Worm (Caenorhabditis elegans): ENCODE measurements around the gene wbp-2.

The wbp-2 gene

DNA sequence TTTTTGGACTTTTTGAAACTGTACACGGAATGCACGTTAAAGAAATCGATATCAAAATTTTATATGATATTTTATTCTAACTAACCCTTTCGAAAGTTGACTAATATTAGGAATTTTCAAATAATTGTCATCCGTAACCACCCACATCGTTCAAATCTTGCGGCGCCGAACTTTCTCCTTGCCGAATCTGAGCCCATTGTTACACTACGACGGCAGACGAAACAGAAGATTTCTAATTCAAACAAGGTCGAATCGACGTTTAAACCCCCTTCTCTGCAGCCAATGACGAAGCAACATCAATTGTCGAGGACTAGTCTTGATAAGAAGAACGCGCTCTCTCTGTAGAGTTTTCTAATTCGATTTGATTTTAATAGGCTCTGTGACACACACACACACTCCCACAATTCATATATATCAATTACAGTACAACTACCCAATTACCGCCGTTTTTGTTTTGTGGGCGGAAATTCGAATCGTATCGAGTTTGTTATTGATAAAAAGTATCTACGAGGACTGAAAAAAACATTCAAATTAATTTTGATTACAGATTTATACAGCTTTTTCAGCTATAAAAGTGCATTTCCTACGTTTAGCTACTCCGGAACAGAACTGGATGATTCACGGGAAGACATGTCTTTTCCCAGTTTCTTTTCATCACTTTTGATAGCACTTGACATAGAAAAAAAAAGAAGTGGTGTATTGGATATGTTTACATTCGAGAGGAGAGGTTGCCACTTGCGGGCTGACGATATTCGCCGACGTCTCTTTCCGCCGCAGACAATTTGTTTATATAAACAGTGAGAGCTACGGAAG is 45.0 kb upstream of the wbp-2 start:
- TF ChIP-seq ceh-82 (tag; optimal IDR thresholded peaks at IDR 0.05) (no peak), fkh-4 (tag; optimal IDR thresholded peaks at IDR 0.05; ENCODE audit: borderline replicate concordance) (no peak), rnt-1 (tag; optimal IDR thresholded peaks at IDR 0.05) (peak; percentile 21), unc-30 (tag; optimal IDR thresholded peaks at IDR 0.05) (no peak), hpl-2 (GFP tag; optimal IDR thresholded peaks at IDR 0.05) (no peak), mdl-1 (tag; optimal IDR thresholded peaks at IDR 0.05) (no peak), unc-62 (GFP tag; optimal IDR thresholded peaks at IDR 0.05) (no peak), Y116A8C.19 (tag; optimal IDR thresholded peaks at IDR 0.05; ENCODE audit: borderline replicate concordance) (no peak), pag-3 (tag; optimal IDR thresholded peaks at IDR 0.05; ENCODE audit: borderline replicate concordance, insufficient read depth) (no peak), pax-3 (tag; optimal IDR thresholded peaks at IDR 0.05) (no peak), pqm-1 (tag; optimal IDR thresholded peaks at IDR 0.05) (no peak), nhr-12 (tag; optimal IDR thresholded peaks at IDR 0.05) (no peak), fkh-10 (GFP tag; optimal IDR thresholded peaks at IDR 0.05) (no peak), lin-13 (GFP tag; optimal IDR thresholded peaks at IDR 0.05) (no peak), nhr-11 (tag; optimal IDR thresholded peaks at IDR 0.05) (no peak), lin-35 (GFP tag; optimal IDR thresholded peaks at IDR 0.05) (no peak), fkh-8 (tag; optimal IDR thresholded peaks at IDR 0.05) (no peak), lsy-2 (tag; optimal IDR thresholded peaks at IDR 0.05) (peak in 1 of 2 experiments; percentile 55), F16B12.6 (tag; optimal IDR thresholded peaks at IDR 0.05) (no peak), ets-5 (GFP tag; IDR thresholded peaks at IDR 0.05) (no peak), elt-3 (tag; optimal IDR thresholded peaks at IDR 0.05) (peak in 2 of 6 experiments; percentile 40 to 47), sox-4 (tag; optimal IDR thresholded peaks at IDR 0.05) (no peak), lin-14 (GFP tag; optimal IDR thresholded peaks at IDR 0.05) (peak; percentile 16), efl-1 (optimal IDR thresholded peaks at IDR 0.05) (no peak), efl-1 (GFP tag; optimal IDR thresholded peaks at IDR 0.05 in 1 of 2) (peak in 1 of 2 experiments; percentile 64), blmp-1 (tag; optimal IDR thresholded peaks at IDR 0.05) (peak; percentile 42), nhr-47 (tag; optimal IDR thresholded peaks at IDR 0.05) (no peak), swsn-7 (tag; optimal IDR thresholded peaks at IDR 0.05) (no peak), C16A3.4 (tag; optimal IDR thresholded peaks at IDR 0.05) (no peak), sptf-1 (tag; optimal IDR thresholded peaks at IDR 0.05) (no peak), nhr-85 (tag) (peak; percentile 66), C04F5.9 (tag; optimal IDR thresholded peaks at IDR 0.05) (no peak), xbp-1 (tag; optimal IDR thresholded peaks at IDR 0.05) (no peak), alr-1 (tag; optimal IDR thresholded peaks at IDR 0.05; ENCODE audit: borderline replicate concordance) (no peak), vab-15 (tag; optimal IDR thresholded peaks at IDR 0.05) (no peak), nhr-77 (tag; optimal IDR thresholded peaks at IDR 0.05) (no peak), ceh-63 (GFP tag; optimal IDR thresholded peaks at IDR 0.05) (no peak), grh-1 (GFP tag; IDR thresholded peaks at IDR 0.05) (no peak), nhr-84 (tag; optimal IDR thresholded peaks at IDR 0.05) (no peak), mab-9 (GFP tag; IDR thresholded peaks at IDR 0.05) (no peak), mep-1 (tag; optimal IDR thresholded peaks at IDR 0.05) (peak; percentile 26), efl-3 (GFP tag; optimal IDR thresholded peaks at IDR 0.05) (peak; percentile 25), jun-1 (tag; optimal IDR thresholded peaks at IDR 0.05) (peak; percentile 5)
